Worm (Caenorhabditis elegans) whole organism, L2 larva: ENCODE results near the gene F53H4.6.

Experiments used
- C34F6.9 ChIP-seq: fragments of 150-350 bp; optimal IDR thresholded peaks from 2 replicates; lab custom pipeline; 2014; ENCODE audit warnings: missing biosample characterization, missing genetic modification characterization
- F13H6.1 ChIP-seq: sonication (generic microtip); optimal IDR thresholded peaks from 2 replicates; lab custom pipeline; 2016; ENCODE audit warnings: missing genetic modification characterization, missing compliant biosample characterization
- R02D3.7 ChIP-seq: fragments of 150-350 bp; optimal IDR thresholded peaks from 2 replicates; lab custom pipeline; 2014; ENCODE audit warnings: missing biosample characterization, missing genetic modification characterization
- Y55F3AM.14 ChIP-seq: fragments of 200-800 bp; sonication (Bioruptor generic); optimal IDR thresholded peaks from 2 replicates; lab custom pipeline; 2018; ENCODE audit warnings: mild to moderate bottlenecking, missing genetic modification characterization, missing compliant biosample characterization
- ZK546.5 ChIP-seq: sonication (generic microtip); optimal IDR thresholded peaks from 2 replicates; lab custom pipeline; 2017; ENCODE audit warnings: missing biosample characterization, missing genetic modification characterization
- aly-2 ChIP-seq: fragments of 150-350 bp; optimal IDR thresholded peaks from 2 replicates; lab custom pipeline; 2014; ENCODE audit warnings: missing biosample characterization, missing genetic modification characterization
- blmp-1 ChIP-seq: sonication (generic microtip); optimal IDR thresholded peaks from 2 replicates; lab custom pipeline; 2017; ENCODE audit warnings: missing genetic modification characterization, mild to moderate bottlenecking, missing compliant biosample characterization, antibody characterized with exemption, moderate library complexity; ENCODE audit not compliant: insufficient read depth
- ceh-16 ChIP-seq: fragments of 150-350 bp; optimal IDR thresholded peaks from 2 replicates; lab custom pipeline; 2014; ENCODE audit warnings: missing biosample characterization, missing genetic modification characterization
- crh-2 ChIP-seq: sonication (generic microtip); optimal IDR thresholded peaks from 2 replicates; lab custom pipeline; 2017; ENCODE audit warnings: missing biosample characterization, missing genetic modification characterization
- dmd-4 ChIP-seq: sonication (generic microtip); optimal IDR thresholded peaks from 2 replicates; lab custom pipeline; 2017; ENCODE audit warnings: missing biosample characterization, missing genetic modification characterization
- egl-27 ChIP-seq: sonication (generic microtip); optimal IDR thresholded peaks from 3 replicates; lab custom pipeline; 2017; ENCODE audit warnings: missing biosample characterization, missing genetic modification reagents, missing genetic modification characterization
- elt-1 ChIP-seq: fragments of 150-350 bp; optimal IDR thresholded peaks from 2 replicates; lab custom pipeline; 2014; ENCODE audit warnings: missing biosample characterization, missing genetic modification characterization
- gmeb-1 ChIP-seq: fragments of 150-350 bp; optimal IDR thresholded peaks from 2 replicates; lab custom pipeline; 2014; ENCODE audit warnings: missing biosample characterization, missing genetic modification characterization
- lin-11 ChIP-seq: fragments of 150-350 bp; sonication (generic microtip); optimal IDR thresholded peaks from 2 replicates; lab custom pipeline; 2014; ENCODE audit warnings: missing biosample characterization, missing genetic modification characterization, inconsistent platforms, mixed read lengths
- lin-39 ChIP-seq: fragments of 150-350 bp; optimal IDR thresholded peaks from 2 replicates; lab custom pipeline; 2014; ENCODE audit warnings: missing biosample characterization, missing genetic modification reagents, missing genetic modification characterization
- lsy-2 ChIP-seq, 2 experiments: fragments of 150-350 bp in 1 of 2; sonication (generic microtip) in 1 of 2; optimal IDR thresholded peaks; 2 replicates each; lab custom pipeline; 2014 to 2017; ENCODE audit warnings: missing biosample characterization in 2 of 2, missing genetic modification characterization in 2 of 2
- mab-5 ChIP-seq: fragments of 150-350 bp; optimal IDR thresholded peaks from 2 replicates; lab custom pipeline; 2014; ENCODE audit warnings: missing biosample characterization, missing genetic modification characterization
- mbf-1 ChIP-seq: sonication (generic microtip); optimal IDR thresholded peaks from 2 replicates; lab custom pipeline; 2017; ENCODE audit warnings: missing biosample characterization, missing genetic modification characterization
- mdl-1 ChIP-seq, 2 experiments: fragments of 150-350 bp in 1 of 2; sonication (generic microtip) in 1 of 2; optimal IDR thresholded peaks; 2 replicates each; lab custom pipeline; 2017; ENCODE audit warnings: missing biosample characterization in 2 of 2, missing genetic modification characterization in 2 of 2
- nhr-10 ChIP-seq: sonication (generic microtip); optimal IDR thresholded peaks from 2 replicates; lab custom pipeline; 2017; ENCODE audit warnings: missing biosample characterization, missing genetic modification characterization
- nhr-11 ChIP-seq: fragments of 150-350 bp; optimal IDR thresholded peaks from 2 replicates; lab custom pipeline; 2014; ENCODE audit warnings: missing biosample characterization, missing genetic modification characterization
- nhr-12 ChIP-seq: fragments of 150-350 bp; optimal IDR thresholded peaks from 2 replicates; lab custom pipeline; 2014; ENCODE audit warnings: missing biosample characterization, missing genetic modification characterization
- nhr-129 ChIP-seq: fragments of 150-350 bp; optimal IDR thresholded peaks from 2 replicates; lab custom pipeline; 2014; ENCODE audit warnings: missing biosample characterization, missing genetic modification characterization
- nhr-23 ChIP-seq: fragments of 150-350 bp; optimal IDR thresholded peaks from 2 replicates; lab custom pipeline; 2014; ENCODE audit warnings: missing biosample characterization, missing genetic modification reagents, missing genetic modification characterization
- nhr-237 ChIP-seq: fragments of 150-350 bp; optimal IDR thresholded peaks from 2 replicates; lab custom pipeline; 2014; ENCODE audit warnings: missing biosample characterization, missing genetic modification characterization
- nhr-25 ChIP-seq: fragments of 150-350 bp; sonication (generic microtip); optimal IDR thresholded peaks from 3 replicates; lab custom pipeline; 2014; ENCODE audit warnings: missing biosample characterization, missing genetic modification characterization
- nhr-6 ChIP-seq: fragments of 150-350 bp; optimal IDR thresholded peaks from 2 replicates; lab custom pipeline; 2014; ENCODE audit warnings: missing biosample characterization, missing genetic modification characterization
- nhr-77 ChIP-seq: fragments of 150-350 bp; optimal IDR thresholded peaks from 2 replicates; lab custom pipeline; 2014; ENCODE audit warnings: missing biosample characterization, missing genetic modification characterization
- peb-1 ChIP-seq: fragments of 150-350 bp; optimal IDR thresholded peaks from 2 replicates; lab custom pipeline; 2014; ENCODE audit warnings: missing biosample characterization, missing genetic modification characterization
- sem-4 ChIP-seq: fragments of 150-350 bp; optimal IDR thresholded peaks from 2 replicates; lab custom pipeline; 2014; ENCODE audit warnings: missing biosample characterization, missing genetic modification reagents, missing genetic modification characterization
- skn-1 ChIP-seq: sonication (generic microtip); optimal IDR thresholded peaks from 2 replicates; lab custom pipeline; 2017; ENCODE audit warnings: missing biosample characterization, missing genetic modification characterization
- sma-3 ChIP-seq: sonication (generic microtip); optimal IDR thresholded peaks from 2 replicates; lab custom pipeline; 2016; ENCODE audit warnings: missing genetic modification reagents, missing genetic modification characterization, missing compliant biosample characterization
- snpc-4 ChIP-seq: fragments of 150-350 bp; optimal IDR thresholded peaks from 2 replicates; lab custom pipeline; 2014; ENCODE audit warnings: missing biosample characterization, missing genetic modification characterization
- unc-39 ChIP-seq: fragments of 150-350 bp; optimal IDR thresholded peaks from 2 replicates; lab custom pipeline; 2014; ENCODE audit warnings: missing biosample characterization, missing genetic modification characterization
- unc-55 ChIP-seq: fragments of 150-350 bp; sonication (generic microtip); optimal IDR thresholded peaks from 3 replicates; lab custom pipeline; 2014; ENCODE audit warnings: missing biosample characterization, missing genetic modification reagents, missing genetic modification characterization
- unc-62 ChIP-seq: fragments of 150-350 bp; optimal IDR thresholded peaks from 2 replicates; lab custom pipeline; 2014; ENCODE audit warnings: missing biosample characterization, missing genetic modification reagents, missing genetic modification characterization
- zag-1 ChIP-seq: fragments of 150-350 bp; optimal IDR thresholded peaks from 2 replicates; lab custom pipeline; 2014; ENCODE audit warnings: missing biosample characterization, missing genetic modification characterization
- ztf-1 ChIP-seq: fragments of 200-800 bp; sonication (Bioruptor generic); conservative IDR thresholded peaks from 2 replicates; pipeline ENCODE4 v1.3.6; 2022; ENCODE audit warnings: missing genetic modification characterization, missing compliant biosample characterization
- ztf-11 ChIP-seq: sonication (generic microtip); optimal IDR thresholded peaks from 2 replicates; lab custom pipeline; 2017; ENCODE audit warnings: missing biosample characterization, missing genetic modification characterization
- ztf-4 ChIP-seq: fragments of 150-350 bp; optimal IDR thresholded peaks from 2 replicates; lab custom pipeline; 2014; ENCODE audit warnings: missing biosample characterization, missing genetic modification characterization

F53H4.6 gene

ce11 chrX:15901214-15901613 lies 40.8 kb upstream of the F53H4.6 start:
- TF ChIP-seq ztf-11 (tag; lab: Kevin White, UChicago) = no peak
- TF ChIP-seq nhr-77 (tag; lab: Kevin White, UChicago) = no peak
- no peak for TF ChIP-seq zag-1 (tag; lab: Kevin White, UChicago)
- no peak for TF ChIP-seq peb-1 (tag; lab: Kevin White, UChicago)
- TF ChIP-seq lin-39 (tag; lab: Kevin White, UChicago) = no peak
- TF ChIP-seq nhr-12 (tag; lab: Kevin White, UChicago) = no peak
- no peak for TF ChIP-seq nhr-237 (tag; lab: Kevin White, UChicago)
- no peak for TF ChIP-seq skn-1 (tag; lab: Kevin White, UChicago)
- no peak for TF ChIP-seq mbf-1 (tag; lab: Kevin White, UChicago)
- TF ChIP-seq nhr-10 (tag; lab: Kevin White, UChicago) = no peak
- no peak for TF ChIP-seq F13H6.1
- no peak for TF ChIP-seq C34F6.9 (tag; lab: Kevin White, UChicago)
- no peak for TF ChIP-seq aly-2 (tag; lab: Kevin White, UChicago)
- TF ChIP-seq ztf-1 (GFP tag; lab: Robert Waterston, UW) = no peak
- TF ChIP-seq blmp-1 = no peak
- TF ChIP-seq unc-55 (GFP tag; lab: Kevin White, UChicago) = no peak
- no peak for TF ChIP-seq lin-11 (tag; lab: Kevin White, UChicago)

- TF ChIP-seq snpc-4 = peak; percentile 30
- no peak for TF ChIP-seq ztf-4 (tag; lab: Kevin White, UChicago)
Observed at ce11 chrX:15892525-15892924, 32.1 kb upstream of the F53H4.6 start.

- TF ChIP-seq crh-2 (tag; lab: Kevin White, UChicago) (no peak), unc-62 (GFP tag; lab: Kevin White, UChicago) (no peak), blmp-1 (peak; percentile 91)
Observed at ce11 chrX:15887989-15888388, 27.6 kb upstream of the F53H4.6 start.

- no peak for TF ChIP-seq nhr-11 (tag; lab: Kevin White, UChicago)
- no peak for TF ChIP-seq peb-1 (tag; lab: Kevin White, UChicago)
- no peak for TF ChIP-seq nhr-10 (tag; lab: Kevin White, UChicago)
- TF ChIP-seq skn-1 (tag; lab: Kevin White, UChicago) = no peak
- no peak for TF ChIP-seq egl-27 (tag; lab: Kevin White, UChicago)
- TF ChIP-seq ztf-4 (tag; lab: Kevin White, UChicago) = no peak
- no peak for TF ChIP-seq lsy-2 (tag; optimal IDR thresholded peaks at IDR 0.05; lab: Kevin White, UChicago)
- no peak for TF ChIP-seq elt-1 (tag; lab: Kevin White, UChicago)
- no peak for TF ChIP-seq nhr-237 (tag; lab: Kevin White, UChicago)
- TF ChIP-seq sma-3 (GFP tag; lab: Kevin White, UChicago) = no peak
- TF ChIP-seq zag-1 (tag; lab: Kevin White, UChicago) = no peak
- no peak for TF ChIP-seq dmd-4 (tag; lab: Kevin White, UChicago)
- TF ChIP-seq crh-2 (tag; lab: Kevin White, UChicago) = no peak
- TF ChIP-seq ceh-16 (tag; lab: Kevin White, UChicago) = no peak
- no peak for TF ChIP-seq gmeb-1 (tag; lab: Kevin White, UChicago)
- TF ChIP-seq R02D3.7 (tag; lab: Kevin White, UChicago) = no peak
- TF ChIP-seq ZK546.5 (tag; lab: Kevin White, UChicago) = no peak
Observed at ce11 chrX:15887495-15887894, 27.1 kb upstream of the F53H4.6 start, which contains the start of gene F53H4.3. Gene F53H4.3, minus strand, starts transcription at chrX:15887595.

ce11 chrX:15884478-15884877 lies 24.1 kb upstream of the F53H4.6 start:
- TF ChIP-seq gmeb-1 (tag; lab: Kevin White, UChicago) (no peak), snpc-4 (peak; percentile 4)

ce11 chrX:15881027-15881426 lies 20.6 kb upstream of the F53H4.6 start:
- no peak for TF ChIP-seq ztf-11 (tag; lab: Kevin White, UChicago)
- TF ChIP-seq nhr-25 (tag; lab: Kevin White, UChicago) = no peak
- no peak for TF ChIP-seq R02D3.7 (tag; lab: Kevin White, UChicago)
- no peak for TF ChIP-seq ztf-4 (tag; lab: Kevin White, UChicago)
- TF ChIP-seq nhr-11 (tag; lab: Kevin White, UChicago) = no peak
- no peak for TF ChIP-seq sem-4 (tag; lab: Kevin White, UChicago)
- no peak for TF ChIP-seq nhr-23
- no peak for TF ChIP-seq nhr-6 (tag; lab: Kevin White, UChicago)
- no peak for TF ChIP-seq mdl-1 (tag; optimal IDR thresholded peaks at IDR 0.05; lab: Kevin White, UChicago)
- TF ChIP-seq F13H6.1 = no peak
- TF ChIP-seq nhr-129 (tag; lab: Kevin White, UChicago) = no peak
- TF ChIP-seq unc-39 (tag; lab: Kevin White, UChicago) = no peak
- TF ChIP-seq egl-27 (tag; lab: Kevin White, UChicago) = no peak
- TF ChIP-seq mab-5 (tag; lab: Kevin White, UChicago) = no peak
- TF ChIP-seq lin-11 (tag; lab: Kevin White, UChicago) = no peak
- TF ChIP-seq unc-55 (GFP tag; lab: Kevin White, UChicago) = no peak
- no peak for TF ChIP-seq nhr-10 (tag; lab: Kevin White, UChicago)
- TF ChIP-seq lsy-2 (tag; optimal IDR thresholded peaks at IDR 0.05; lab: Kevin White, UChicago) = no peak
- no peak for TF ChIP-seq C34F6.9 (tag; lab: Kevin White, UChicago)
- TF ChIP-seq Y55F3AM.14 (GFP tag; lab: Kevin White, UChicago) = no peak
